Fruit fly (Drosophila melanogaster): Measurements from ENCODE around the gene Pfdn6.

The Pfdn6 gene

DNA sequence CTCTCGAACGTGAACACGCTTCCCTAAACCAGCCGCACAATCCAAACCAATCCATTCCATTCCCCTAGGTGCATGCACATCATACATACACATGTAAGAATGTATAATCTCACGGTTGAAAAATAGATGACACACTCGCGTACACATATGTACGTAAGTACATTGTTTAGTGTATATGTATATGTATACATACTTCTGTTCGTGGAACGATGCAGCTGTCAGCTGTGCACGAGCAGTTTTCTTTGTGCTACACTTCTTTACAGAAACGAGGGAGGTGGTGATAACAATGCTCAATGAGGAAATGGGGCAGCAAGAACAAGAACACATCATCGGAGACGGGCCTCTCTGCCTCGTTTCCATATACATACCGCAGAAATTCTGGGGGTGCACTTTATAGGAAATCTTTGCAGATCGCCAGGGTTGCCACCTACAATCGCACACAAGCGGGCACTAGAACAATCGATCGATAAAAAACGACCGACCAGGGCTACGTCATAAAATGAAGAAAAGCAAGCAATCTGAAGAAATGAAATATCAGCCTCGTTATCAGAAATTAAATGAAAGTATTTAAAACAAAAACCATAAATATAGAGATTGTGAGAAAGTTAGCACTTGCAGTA lies 24.1 kb upstream of the Pfdn6 start (continued):
- no peak for TF ChIP-seq CG8388 (GFP tag; optimal IDR thresholded peaks at IDR 0.05)
- no peak for TF ChIP-seq jigr1 (GFP tag; IDR thresholded peaks at IDR 0.05)
- no peak for TF ChIP-seq CG33213 (GFP tag; optimal IDR thresholded peaks at IDR 0.05)
- peak; percentile 81; the same call in 1 of the 2 replicates for TF ChIP-seq CG32767 (GFP tag; IDR thresholded peaks at IDR 0.05)
- TF ChIP-seq CG15601 (tag; optimal IDR thresholded peaks at IDR 0.05), result no peak
- peak; percentile 21 for TF ChIP-seq Med (GFP tag)
- no peak for TF ChIP-seq toy (GFP tag; IDR thresholded peaks at IDR 0.05)
- TF ChIP-seq CG7987 (GFP tag; optimal IDR thresholded peaks at IDR 0.05), result peak; percentile 55
- no peak for TF ChIP-seq CG34376 (GFP tag; optimal IDR thresholded peaks at IDR 0.05)
- TF ChIP-seq gsb (GFP tag; IDR thresholded peaks at IDR 0.05), result no peak
- TF ChIP-seq CG10565 (GFP tag; optimal IDR thresholded peaks at IDR 0.05), result no peak
- TF ChIP-seq CG9609 (GFP tag; optimal IDR thresholded peaks at IDR 0.05), result no peak
- TF ChIP-seq sens (GFP tag), result peak; percentile 91
- no peak for TF ChIP-seq p53 (GFP tag; optimal IDR thresholded peaks at IDR 0.05)
- TF ChIP-seq nmo (GFP tag; optimal IDR thresholded peaks at IDR 0.05), result no peak
- TF ChIP-seq wek (GFP tag; optimal IDR thresholded peaks at IDR 0.05), result peak; percentile 30
- no peak for TF ChIP-seq CG7556 (GFP tag; optimal IDR thresholded peaks at IDR 0.05)
- TF ChIP-seq CG42726 (GFP tag; IDR thresholded peaks at IDR 0.05; ENCODE audit: partially characterized antibody), result no peak
- no peak for TF ChIP-seq CG13123 (GFP tag; optimal IDR thresholded peaks at IDR 0.05)
- TF ChIP-seq Bgb (GFP tag; IDR thresholded peaks at IDR 0.05; ENCODE audit: partially characterized antibody), result no peak
- no peak for TF ChIP-seq Nf-YA (GFP tag; IDR thresholded peaks at IDR 0.05)
- TF ChIP-seq CG4424 (GFP tag; optimal IDR thresholded peaks at IDR 0.05), result peak; percentile 13
- TF ChIP-seq Taf1 (GFP tag; IDR thresholded peaks at IDR 0.05), result no peak
- TF ChIP-seq nom (GFP tag; optimal IDR thresholded peaks at IDR 0.05), result peak; percentile 0
- no peak for TF ChIP-seq CG30020 (tag; optimal IDR thresholded peaks at IDR 0.05)
- TF ChIP-seq CG10147 (GFP tag; optimal IDR thresholded peaks at IDR 0.05), result no peak
- no peak for TF ChIP-seq CG32772 (GFP tag; IDR thresholded peaks at IDR 0.05)
- no peak for TF ChIP-seq CG8765 (GFP tag; IDR thresholded peaks at IDR 0.05)
- TF ChIP-seq Vsx1 (GFP tag; optimal IDR thresholded peaks at IDR 0.05), result no peak
- no peak for TF ChIP-seq CG31441 (GFP tag; IDR thresholded peaks at IDR 0.05)
- no peak for TF ChIP-seq CG4854 (GFP tag; optimal IDR thresholded peaks at IDR 0.05)
- TF ChIP-seq Dll (GFP tag; IDR thresholded peaks at IDR 0.05; ENCODE audit: partially characterized antibody), result 0 out of 4 replicates have a peak, but pooled peaks have one; percentile 35
- TF ChIP-seq CG2678 (tag; optimal IDR thresholded peaks at IDR 0.05), result no peak
- peak; percentile 5 for TF ChIP-seq sug (tag; optimal IDR thresholded peaks at IDR 0.05)
- TF ChIP-seq emc (GFP tag; optimal IDR thresholded peaks at IDR 0.05), result no peak
- no peak for TF ChIP-seq NC2α (GFP tag; optimal IDR thresholded peaks at IDR 0.05)
- 0 out of 3 replicates have a peak, but pooled peaks have one; percentile 36 for TF ChIP-seq zfh1 (GFP tag; IDR thresholded peaks at IDR 0.05)
- no peak for TF ChIP-seq lola (GFP tag; optimal IDR thresholded peaks at IDR 0.05)
- no peak for TF ChIP-seq Hr78 (GFP tag; optimal IDR thresholded peaks at IDR 0.05)
- TF ChIP-seq tx (GFP tag; optimal IDR thresholded peaks at IDR 0.05), result no peak
- no peak for TF ChIP-seq Hmx (GFP tag; optimal IDR thresholded peaks at IDR 0.05)
- TF ChIP-seq CG8924 (tag; optimal IDR thresholded peaks at IDR 0.05), result no peak
- TF ChIP-seq Jarid2 (GFP tag; optimal IDR thresholded peaks at IDR 0.05), result no peak
- no peak for TF ChIP-seq slbo (GFP tag; IDR thresholded peaks at IDR 0.05)
- peak; percentile 89 for TF ChIP-seq twi (tag; optimal IDR thresholded peaks at IDR 0.05)
- no peak for TF ChIP-seq zfh2 (GFP tag; optimal IDR thresholded peaks at IDR 0.05)
- no peak for TF ChIP-seq CG8290 (GFP tag; optimal IDR thresholded peaks at IDR 0.05)
- TF ChIP-seq CG8290 (tag; optimal IDR thresholded peaks at IDR 0.05), result peak in 1 of 2 experiments; percentile 42
- no peak for TF ChIP-seq wdn (GFP tag; IDR thresholded peaks at IDR 0.05)
- TF ChIP-seq CG6175 (GFP tag; IDR thresholded peaks at IDR 0.05), result no peak
- no peak for TF ChIP-seq Lim3 (GFP tag; IDR thresholded peaks at IDR 0.05)

Data from whole organism, embryonic.